Worm (Caenorhabditis elegans) whole organism, L4 larva: ENCODE results near the gene srbc-40.

Experiments used
- nhr-10 ChIP-seq: fragments of 150-350 bp; optimal IDR thresholded peaks from 2 replicates; lab custom pipeline; 2014; ENCODE audit warnings: missing biosample characterization, missing genetic modification characterization
- unc-62 ChIP-seq, 3 experiments: fragments of 150-350 bp in 1 of 3; sonication (generic microtip); optimal IDR thresholded peaks in 2 of 3; peaks in 1 of 3; 1 replicate in 1 of 3; 2 replicates in 2 of 3; lab custom pipeline; 2014 to 2017; ENCODE audit warnings: missing biosample characterization in 3 of 3, missing genetic modification characterization in 3 of 3, missing genetic modification reagents in 3 of 3, missing genotype in 1 of 3

DNA sequence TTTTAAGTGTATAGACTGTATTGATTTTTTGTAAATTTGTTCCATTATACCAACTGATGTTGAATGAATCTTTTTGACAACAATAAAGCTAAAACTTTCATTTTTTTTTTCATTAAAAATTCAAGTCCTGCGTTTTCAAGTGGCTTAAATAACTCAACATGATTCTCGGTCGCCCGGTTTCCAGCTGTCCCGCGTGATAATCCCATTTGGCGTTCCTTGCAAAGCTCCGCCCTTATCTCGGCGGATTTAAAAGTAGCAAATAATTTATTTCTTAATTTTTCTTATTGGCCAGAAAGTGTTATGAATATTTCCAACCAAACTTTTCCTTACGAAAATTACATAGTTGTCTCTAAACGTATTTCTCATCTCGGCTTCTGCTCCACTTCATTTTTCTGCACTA, 36.5 kb upstream of the srbc-40 start, which contains the start of gene str-20:
- TF ChIP-seq unc-62 (GFP tag; optimal IDR thresholded peaks at IDR 0.05 in 1 of 2; lab: Kevin White, UChicago) (no peak), unc-62 (tag; optimal IDR thresholded peaks at IDR 0.05; lab: Kevin White, UChicago) (no peak), nhr-10 (tag; lab: Kevin White, UChicago) (no peak)
